Fruit fly (Drosophila melanogaster) whole organism: ENCODE data around the gene Meics.

Source experiments
- CG8478 ChIP-seq: fragments of >200 bp; optimal IDR thresholded peaks from 2 replicates; lab custom pipeline; 2018; ENCODE audit warnings: inconsistent platforms
- Dll ChIP-seq: fragments of >200 bp; optimal IDR thresholded peaks from 2 replicates; lab custom pipeline; 2017
- EcR ChIP-seq, 2 experiments: fragments of >200 bp; optimal IDR thresholded peaks; 2 replicates each; lab custom pipeline; 2017; ENCODE audit warnings: missing biosample characterization in 2 of 2, missing genetic modification characterization in 2 of 2, missing genetic modification reagents in 2 of 2
- pan ChIP-seq: fragments of >200 bp; optimal IDR thresholded peaks from 2 replicates; lab custom pipeline; 2017
- psq ChIP-seq: fragments of >200 bp; optimal IDR thresholded peaks from 2 replicates; lab custom pipeline; 2017
- usp ChIP-seq: fragments of >200 bp; optimal IDR thresholded peaks from 2 replicates; lab custom pipeline; 2017; ENCODE audit warnings: missing biosample characterization, missing genetic modification characterization, mixed read lengths

DNA sequence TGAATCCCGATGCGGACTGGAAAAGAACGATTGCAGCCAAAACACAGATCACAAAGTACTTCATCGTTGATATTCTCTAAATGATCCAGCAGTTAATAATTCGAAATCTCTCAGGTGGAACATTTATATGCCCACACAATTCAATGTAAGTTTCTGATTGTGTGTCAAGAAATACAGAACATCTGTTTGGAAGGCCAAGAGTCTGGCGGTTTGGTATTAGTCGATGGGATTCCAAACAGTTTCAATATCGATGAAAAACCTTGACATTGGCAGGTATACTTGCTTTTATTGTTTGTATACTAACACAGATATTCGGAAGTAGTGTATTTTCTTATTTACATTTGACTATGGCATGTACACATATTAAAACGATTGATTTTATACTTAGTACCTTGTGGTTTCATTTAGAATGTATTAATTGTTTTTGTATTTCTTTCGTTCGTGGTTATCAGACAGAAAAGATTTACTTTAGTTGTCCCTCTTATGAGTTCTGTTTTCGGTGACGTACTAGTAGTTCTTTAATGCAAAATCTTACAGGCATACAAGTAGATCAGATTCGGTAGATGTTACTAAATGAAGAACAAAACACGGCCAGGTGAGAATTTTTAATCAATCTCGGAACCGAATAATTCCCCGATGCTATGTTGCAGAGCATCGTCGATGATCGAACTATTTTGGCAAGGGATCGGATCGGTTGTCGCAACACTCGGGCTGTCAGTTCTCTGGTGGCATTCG, 9.0 kb upstream of the Meics start, which contains the start of the genes CG13738 and Hsc70-1:
- no peak for TF ChIP-seq usp
- no peak for TF ChIP-seq Dll (lab: Kevin White, UChicago)
- TF ChIP-seq psq, result no peak
- TF ChIP-seq CG8478 (lab: Kevin White, UChicago), result no peak
- TF ChIP-seq pan (lab: Kevin White, UChicago), result no peak
- TF ChIP-seq EcR (GFP tag; optimal IDR thresholded peaks at IDR 0.05; lab: Kevin White, UChicago), result no peak
